Worm (Caenorhabditis elegans) whole organism, mixed stage, embryonic: ENCODE measurements around the gene C18H2.5.

ENCODE experiments used
- blmp-1 ChIP-seq: fragments of 150-350 bp; optimal IDR thresholded peaks from 2 replicates; lab custom pipeline; 2014; ENCODE audit warnings: missing biosample characterization, missing genetic modification characterization
- nhr-76 ChIP-seq: sonication (generic microtip); optimal IDR thresholded peaks from 2 replicates; lab custom pipeline; 2017; ENCODE audit warnings: missing biosample characterization, missing genetic modification characterization
- pha-4 ChIP-seq: fragments of 150-350 bp; optimal IDR thresholded peaks from 2 replicates; lab custom pipeline; 2018; ENCODE audit warnings: missing biosample characterization, missing genetic modification reagents, missing genetic modification characterization
- unc-62 ChIP-seq: fragments of 150-350 bp; optimal IDR thresholded peaks from 2 replicates; lab custom pipeline; 2014; ENCODE audit warnings: missing biosample characterization, missing genetic modification reagents, missing genetic modification characterization
- zip-8 ChIP-seq: fragments of 150-350 bp; optimal IDR thresholded peaks from 2 replicates; lab custom pipeline; 2014; ENCODE audit warnings: missing biosample characterization, missing genetic modification characterization

ce11 chrIII:7661162-7661561, 33.0 kb downstream of the C18H2.5 start:
- no peak for TF ChIP-seq nhr-76 (tag; lab: Kevin White, UChicago)
- TF ChIP-seq blmp-1: no peak
- no peak for TF ChIP-seq pha-4
- TF ChIP-seq zip-8 (tag; lab: Kevin White, UChicago): no peak
- TF ChIP-seq unc-62: no peak
